Worm (Caenorhabditis elegans): ENCODE data around the gene polg-1.
"Not testable (repeated sequence)": the region's sequence is repeated elsewhere in the genome, so short reads cannot be mapped to it uniquely, and the experiment has no call there.

polg-1 gene

DNA sequence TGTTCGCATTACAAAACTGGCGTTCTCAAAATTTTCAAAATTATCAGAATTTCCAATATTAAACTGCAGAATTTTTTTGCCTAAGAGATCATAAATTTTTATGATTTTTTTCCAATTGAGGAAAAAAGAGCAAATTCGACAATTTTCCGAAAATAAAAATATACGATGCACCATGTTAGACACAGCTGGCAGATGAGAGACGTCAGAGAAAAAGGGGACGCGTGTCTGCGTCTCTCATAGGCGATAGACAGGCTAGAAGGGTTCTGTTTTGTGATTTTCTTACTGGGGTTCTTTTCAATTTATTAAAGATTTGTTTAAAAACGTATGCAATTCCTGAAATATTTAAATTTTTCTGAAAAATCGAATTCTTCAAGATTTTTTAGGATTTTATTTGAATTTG is 36.8 kb downstream of the polg-1 start (continued):
- no peak for TF ChIP-seq ama-1 (optimal IDR thresholded peaks at IDR 0.05)
- no peak for TF ChIP-seq nhr-47 (tag; optimal IDR thresholded peaks at IDR 0.05)

- not testable (repeated sequence) for TF ChIP-seq zag-1, tlp-1, xbp-1 (tag; optimal IDR thresholded peaks at IDR 0.05)
Observed at ce11 chrII:12154186-12154585, 45.6 kb downstream of the polg-1 start, which contains the start of gene Y57A10A.5. TSS of gene Y57A10A.5 (plus strand) at chrII:12154486.

- not testable (repeated sequence) for TF ChIP-seq dsc-1, zag-1, aha-1 (tag; optimal IDR thresholded peaks at IDR 0.05)
Observed at ce11 chrII:12151640-12152039, 48.1 kb downstream of the polg-1 start, which contains the start of gene Y57A10A.4. TSS of gene Y57A10A.4 (plus strand) at chrII:12151940.

DNA sequence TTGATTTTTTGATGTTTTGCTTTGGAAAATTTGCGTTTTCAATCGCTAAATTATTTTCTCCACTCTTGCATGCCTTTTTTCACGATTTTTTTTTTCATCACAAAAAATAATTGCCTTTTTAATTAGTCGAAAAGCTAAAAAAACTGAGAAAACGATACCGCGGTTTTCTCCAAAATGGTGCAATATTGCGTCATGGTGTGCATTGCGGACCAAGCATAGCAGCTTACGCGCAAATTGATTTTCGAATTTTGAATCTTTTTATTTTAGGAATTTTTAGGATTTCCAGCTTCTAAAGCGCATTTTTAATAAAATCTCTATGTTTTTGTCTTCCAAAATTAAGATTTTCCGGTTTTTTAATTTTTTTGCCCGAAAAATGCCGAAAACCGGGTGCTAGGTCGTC is 49.5 kb downstream of the polg-1 start:
- no peak for TF ChIP-seq mep-1 (tag; optimal IDR thresholded peaks at IDR 0.05)
- TF ChIP-seq ceh-88 (GFP tag; IDR thresholded peaks at IDR 0.05), result no peak
- peak in 1 of 2 experiments; percentile 62 for TF ChIP-seq efl-1 (optimal IDR thresholded peaks at IDR 0.05)
- no peak for TF ChIP-seq efl-1 (GFP tag; optimal IDR thresholded peaks at IDR 0.05 in 1 of 2)
- TF ChIP-seq ceh-90 (tag; optimal IDR thresholded peaks at IDR 0.05), result no peak
- TF ChIP-seq irx-1 (tag; optimal IDR thresholded peaks at IDR 0.05), result no peak
- TF ChIP-seq unc-30 (tag; optimal IDR thresholded peaks at IDR 0.05), result no peak
- TF ChIP-seq blmp-1 (tag; optimal IDR thresholded peaks at IDR 0.05), result no peak
- TF ChIP-seq fkh-8 (tag; optimal IDR thresholded peaks at IDR 0.05), result no peak

- TF ChIP-seq pag-3 (tag; optimal IDR thresholded peaks at IDR 0.05; ENCODE audit: borderline replicate concordance, insufficient read depth), result no peak
- no peak for TF ChIP-seq nhr-11 (tag; optimal IDR thresholded peaks at IDR 0.05)
- TF ChIP-seq nhr-20 (tag; optimal IDR thresholded peaks at IDR 0.05), result no peak
- TF ChIP-seq tbx-2 (tag; optimal IDR thresholded peaks at IDR 0.05), result no peak
- no peak for TF ChIP-seq elt-3 (tag; optimal IDR thresholded peaks at IDR 0.05)
- no peak for TF ChIP-seq Y116A8C.19 (tag; optimal IDR thresholded peaks at IDR 0.05; ENCODE audit: borderline replicate concordance)
- TF ChIP-seq C04F5.9 (tag; optimal IDR thresholded peaks at IDR 0.05), result no peak
- no peak for TF ChIP-seq mef-2 (tag; optimal IDR thresholded peaks at IDR 0.05)
- TF ChIP-seq lir-3 (tag; optimal IDR thresholded peaks at IDR 0.05; ENCODE audit: poor library complexity), result no peak
- TF ChIP-seq nhr-47 (tag; optimal IDR thresholded peaks at IDR 0.05), result no peak
- no peak for TF ChIP-seq pqm-1 (tag; optimal IDR thresholded peaks at IDR 0.05)
- no peak for TF ChIP-seq C16A3.4 (tag; optimal IDR thresholded peaks at IDR 0.05)
- no peak for TF ChIP-seq egl-13 (tag; optimal IDR thresholded peaks at IDR 0.05)
- no peak for TF ChIP-seq ama-1 (optimal IDR thresholded peaks at IDR 0.05)
- no peak for TF ChIP-seq lin-39 (tag; optimal IDR thresholded peaks at IDR 0.05)
- TF ChIP-seq isw-1 (GFP tag; IDR thresholded peaks at IDR 0.05), result no peak
- no peak for TF ChIP-seq hlh-4 (tag; optimal IDR thresholded peaks at IDR 0.05)
- no peak for TF ChIP-seq nhr-71 (tag; optimal IDR thresholded peaks at IDR 0.05)
Observed at ce11 chrII:12147331-12147730, 52.4 kb downstream of the polg-1 start, which contains the start of gene Y57A10A.2. TSS of gene Y57A10A.2 (plus strand) at chrII:12147631.

ce11 chrII:12143558-12143957 is 56.2 kb downstream of the polg-1 start:
- TF ChIP-seq nhr-84 (tag; optimal IDR thresholded peaks at IDR 0.05), result no peak
- TF ChIP-seq hlh-17 (GFP tag; optimal IDR thresholded peaks at IDR 0.05; ENCODE audit: borderline replicate concordance), result no peak
- no peak for TF ChIP-seq ceh-82 (tag; optimal IDR thresholded peaks at IDR 0.05)
- no peak for TF ChIP-seq lir-3 (tag; optimal IDR thresholded peaks at IDR 0.05; ENCODE audit: poor library complexity)
- TF ChIP-seq aha-1 (tag; optimal IDR thresholded peaks at IDR 0.05), result no peak
- TF ChIP-seq egl-13 (tag; optimal IDR thresholded peaks at IDR 0.05), result no peak
- TF ChIP-seq lin-13 (GFP tag; optimal IDR thresholded peaks at IDR 0.05), result no peak
- TF ChIP-seq blmp-1 (tag; optimal IDR thresholded peaks at IDR 0.05), result no peak
- no peak for TF ChIP-seq zag-1 (tag; optimal IDR thresholded peaks at IDR 0.05)
